Worm (Caenorhabditis elegans) whole organism, early embryonic: ENCODE data around the gene cpd-2.

Experiments
- B0310.2 ChIP-seq: sonication (generic microtip); optimal IDR thresholded peaks from 2 replicates; lab custom pipeline; 2016; ENCODE audit warnings: mild to moderate bottlenecking, missing genetic modification characterization, missing compliant biosample characterization
- F13C5.2 ChIP-seq: sonication (generic microtip); optimal IDR thresholded peaks from 2 replicates; lab custom pipeline; 2017; ENCODE audit warnings: mild to moderate bottlenecking, missing genetic modification characterization, inconsistent platforms, missing compliant biosample characterization
- aly-1 ChIP-seq: sonication (generic microtip); optimal IDR thresholded peaks from 2 replicates; lab custom pipeline; 2016; ENCODE audit warnings: missing genetic modification characterization, missing compliant biosample characterization
- ama-1 ChIP-seq: fragments of 150-350 bp; optimal IDR thresholded peaks from 2 replicates; lab custom pipeline; 2014
- ceh-36 ChIP-seq: sonication (generic microtip); optimal IDR thresholded peaks from 2 replicates; lab custom pipeline; 2016; ENCODE audit warnings: missing genetic modification characterization, inconsistent platforms, missing compliant biosample characterization
- ets-7 ChIP-seq: sonication (generic microtip); optimal IDR thresholded peaks from 2 replicates; lab custom pipeline; 2016; ENCODE audit warnings: missing genotype, missing genetic modification characterization, missing compliant biosample characterization
- flt-1 ChIP-seq: fragments of 200-800 bp; sonication (Bioruptor generic); IDR thresholded peaks from 2 replicates; pipeline ENCODE4 v1.3.6; 2022; ENCODE audit warnings: missing genetic modification characterization, missing compliant biosample characterization
- hnd-1 ChIP-seq: sonication (generic microtip); optimal IDR thresholded peaks from 2 replicates; lab custom pipeline; 2016; ENCODE audit warnings: missing genetic modification characterization, missing compliant biosample characterization
- sea-1 ChIP-seq: fragments of 200-800 bp; sonication (Bioruptor generic); conservative IDR thresholded peaks from 2 replicates; pipeline ENCODE4 v1.3.6; 2022; ENCODE audit warnings: missing genetic modification characterization, missing compliant biosample characterization
- tbx-37 ChIP-seq: fragments of 200-800 bp; sonication (Bioruptor generic); conservative IDR thresholded peaks from 2 replicates; pipeline ENCODE4 v1.3.6; 2022; ENCODE audit warnings: missing genetic modification reagents, missing genetic modification characterization, missing compliant biosample characterization

DNA sequence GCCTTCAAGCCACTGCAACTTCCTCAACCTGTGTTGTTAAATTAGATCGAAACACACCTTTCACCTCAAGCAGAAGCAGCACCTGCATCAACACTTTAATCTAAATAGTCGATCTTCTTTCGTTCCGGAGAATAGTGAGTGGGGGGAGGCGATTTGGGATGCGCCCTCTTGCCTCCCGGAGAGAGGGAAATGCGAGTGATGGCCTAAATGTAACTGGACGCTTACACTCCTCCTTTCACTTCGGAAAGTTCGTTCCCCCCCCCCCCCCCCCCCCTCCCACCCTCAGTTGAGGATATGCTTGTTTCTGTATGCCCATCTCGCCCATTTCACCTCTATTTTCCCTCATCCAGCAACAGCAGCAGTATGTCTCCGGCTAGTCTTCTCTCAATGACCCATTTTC lies 20.7 kb upstream of the cpd-2 start:
- no peak for TF ChIP-seq ama-1
- TF ChIP-seq tbx-37 (GFP tag; lab: Robert Waterston, UW), result no peak
- no peak for TF ChIP-seq hnd-1 (tag; lab: Kevin White, UChicago)
- no peak for TF ChIP-seq sea-1 (GFP tag; lab: Robert Waterston, UW)
- TF ChIP-seq F13C5.2 (tag; lab: Kevin White, UChicago), result no peak
- no peak for TF ChIP-seq B0310.2 (tag; lab: Kevin White, UChicago)
- no peak for TF ChIP-seq ceh-36 (tag; lab: Kevin White, UChicago)
- TF ChIP-seq aly-1 (tag; lab: Kevin White, UChicago), result no peak
- no peak for TF ChIP-seq ets-7
- no peak for TF ChIP-seq flt-1 (GFP tag; lab: Robert Waterston, UW)
